2 fruit fly cellular contexts compared by ENCODE assay signal in the genomic region with DNA sequence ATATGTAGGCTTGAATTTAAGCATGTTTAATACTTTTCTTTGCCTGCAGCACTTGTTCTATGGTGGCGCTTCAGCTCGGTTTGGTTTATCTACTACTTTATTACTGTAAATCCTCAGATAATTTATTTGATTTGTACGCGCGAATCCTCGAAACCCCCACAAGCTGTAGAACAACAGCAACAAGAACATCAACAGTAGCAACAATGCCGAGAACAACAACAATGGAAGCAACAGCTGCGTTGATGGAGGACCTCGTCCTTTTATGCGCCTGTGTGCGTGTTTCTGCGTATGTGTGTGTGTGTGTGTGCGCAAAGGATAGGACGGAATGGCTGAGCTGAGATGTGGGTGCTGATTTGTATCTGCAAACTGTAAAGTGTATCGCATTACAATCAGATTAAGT.
TF ChIP-seq lines count a peak whose summit lies in the region.

No protein-coding gene starts in this region.

- TF ChIP-seq CTCF in whole organism, embryonic (GFP tag; optimal IDR thresholded peaks at IDR 0.05; lab: Kevin White, UChicago) = no peak

TF ChIP-seq in whole organism, embryonic, 481 proteins besides CTCF, POLR2A, EP300 and RAD21:
- peak; percentile 52 for TF ChIP-seq Ets65A (GFP tag; lab: Kevin White, UChicago)
- no peak for TF ChIP-seq CG12391 (tag; optimal IDR thresholded peaks at IDR 0.05; lab: Kevin White, UChicago)
- no peak for TF ChIP-seq NFAT (GFP tag; IDR thresholded peaks at IDR 0.05; lab: Robert Waterston, UW)
- 0 out of 3 replicates have a peak, but pooled peaks have one; percentile 7 for TF ChIP-seq croc (GFP tag; conservative IDR thresholded peaks at IDR 0.05; lab: Robert Waterston, UW)
- peak; percentile 26 for TF ChIP-seq CG18599 (GFP tag; optimal IDR thresholded peaks at IDR 0.05; lab: Kevin White, UChicago)
- peak; percentile 85 for TF ChIP-seq scrt (GFP tag; optimal IDR thresholded peaks at IDR 0.05; lab: Kevin White, UChicago)
- peak; percentile 19 for TF ChIP-seq CG2678 (tag; optimal IDR thresholded peaks at IDR 0.05; lab: Kevin White, UChicago)

TF ChIP-seq in whole organism, wandering third instar larva, 38 proteins besides CTCF, POLR2A, EP300 and RAD21:
- TF ChIP-seq Myc (optimal IDR thresholded peaks at IDR 0.05; lab: Kevin White, UChicago) (no peak), Dfd (GFP tag; optimal IDR thresholded peaks at IDR 0.05; lab: Kevin White, UChicago) (peak; percentile 32), Vsx2 (GFP tag; optimal IDR thresholded peaks at IDR 0.05; lab: Kevin White, UChicago; ENCODE audit: partially characterized antibody) (no peak)
